Fruit fly (Drosophila melanogaster): ENCODE measurements around the gene CG31869.

Gene CG31869

dm6 chr2L:10781252-10781651 lies 19.7 kb downstream of the CG31869 start:
- TF ChIP-seq EcR (GFP tag; optimal IDR thresholded peaks at IDR 0.05) = no peak
- no peak for TF ChIP-seq D1 (tag; optimal IDR thresholded peaks at IDR 0.05)

dm6 chr2L:10774041-10774440 lies 26.9 kb downstream of the CG31869 start:
- peak; percentile 42; the same call in 1 of the 2 replicates for TF ChIP-seq CG12605 (GFP tag; IDR thresholded peaks at IDR 0.05)
- TF ChIP-seq CG17806 (tag; optimal IDR thresholded peaks at IDR 0.05) = no peak
- peak; percentile 33; the same call in 1 of the 3 replicates for TF ChIP-seq CG4496 (GFP tag; IDR thresholded peaks at IDR 0.05)
- no peak for TF ChIP-seq Pif1A (GFP tag; optimal IDR thresholded peaks at IDR 0.05)

DNA sequence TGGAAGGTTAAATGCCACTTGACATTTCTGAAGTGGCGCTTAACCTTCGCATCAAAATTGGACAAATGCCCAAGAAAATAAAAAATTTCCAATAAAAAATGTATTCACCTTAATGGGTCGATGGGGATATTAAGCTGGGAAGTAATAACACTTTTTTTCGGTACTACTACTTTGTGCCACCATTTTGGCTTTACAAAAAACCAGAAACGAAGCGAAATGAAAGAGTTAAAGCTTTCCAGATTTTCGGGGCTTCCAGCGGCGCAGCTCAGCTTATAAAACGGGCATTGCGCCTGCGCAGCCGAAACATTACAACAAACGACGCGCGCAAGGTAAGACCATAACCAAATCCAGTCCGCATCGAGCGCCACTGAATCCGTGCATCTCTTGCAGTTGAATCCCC lies 30.3 kb downstream of the CG31869 start, which contains the start of gene CG17127:
Gene CG17127 (plus strand): TSS at position 301 of the 400 bp plus-strand sequence.
- TF ChIP-seq CG12605 (GFP tag; IDR thresholded peaks at IDR 0.05) (no peak), CG14655 (GFP tag; optimal IDR thresholded peaks at IDR 0.05) (no peak), CG15710 (tag; optimal IDR thresholded peaks at IDR 0.05) (no peak), CG17806 (tag; optimal IDR thresholded peaks at IDR 0.05) (no peak), Ets98B (GFP tag; IDR thresholded peaks at IDR 0.05) (no peak; the same call in 1 of the 2 replicates), CG4496 (GFP tag; IDR thresholded peaks at IDR 0.05) (no peak), CG13204 (GFP tag; optimal IDR thresholded peaks at IDR 0.05) (no peak), Snoo (tag; optimal IDR thresholded peaks at IDR 0.05) (no peak), CG8301 (tag; optimal IDR thresholded peaks at IDR 0.05) (no peak), Pif1B (GFP tag; optimal IDR thresholded peaks at IDR 0.05) (no peak), CG9948 (tag; optimal IDR thresholded peaks at IDR 0.05) (no peak), CG32121 (GFP tag; IDR thresholded peaks at IDR 0.05) (no peak), D1 (tag; optimal IDR thresholded peaks at IDR 0.05) (no peak), CG10348 (GFP tag; IDR thresholded peaks at IDR 0.05) (no peak), CG34367 (tag; optimal IDR thresholded peaks at IDR 0.05) (no peak)

DNA sequence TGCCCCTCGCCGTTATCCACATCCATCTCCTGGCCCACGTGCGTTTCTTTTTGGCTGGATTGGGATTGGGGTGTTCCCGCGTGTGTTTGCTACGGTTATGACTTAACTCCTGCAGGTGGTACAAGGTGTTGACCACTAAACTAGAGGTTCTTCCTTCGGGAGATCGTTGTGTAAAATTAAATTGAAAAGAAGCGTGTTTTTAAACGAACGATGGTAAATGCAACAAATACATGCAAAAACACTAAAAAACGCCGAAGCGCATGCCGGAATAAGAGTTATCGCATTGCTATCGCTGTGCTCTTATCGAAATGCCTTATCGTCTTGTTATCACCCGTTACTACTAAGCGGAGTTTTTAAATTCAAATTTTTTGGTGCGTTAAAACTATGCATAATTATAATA lies 31.2 kb downstream of the CG31869 start, which contains the start of gene CG6724:
Gene CG6724 (minus strand): TSS at position 245 of the 400 bp plus-strand sequence.
- TF ChIP-seq fd96Ca (GFP tag; IDR thresholded peaks at IDR 0.05) = no peak
- no peak for TF ChIP-seq CG17806 (tag; optimal IDR thresholded peaks at IDR 0.05)
- TF ChIP-seq rn (GFP tag; IDR thresholded peaks at IDR 0.05) = no peak
- no peak for TF ChIP-seq D1 (tag; optimal IDR thresholded peaks at IDR 0.05)
- no peak for TF ChIP-seq CG34367 (tag; optimal IDR thresholded peaks at IDR 0.05)
- no peak for TF ChIP-seq Snoo (tag; optimal IDR thresholded peaks at IDR 0.05)
- TF ChIP-seq gl (tag; optimal IDR thresholded peaks at IDR 0.05) = no peak
- no peak for TF ChIP-seq Ets98B (GFP tag; IDR thresholded peaks at IDR 0.05)
- no peak for TF ChIP-seq Pif1A (GFP tag; optimal IDR thresholded peaks at IDR 0.05)

DNA sequence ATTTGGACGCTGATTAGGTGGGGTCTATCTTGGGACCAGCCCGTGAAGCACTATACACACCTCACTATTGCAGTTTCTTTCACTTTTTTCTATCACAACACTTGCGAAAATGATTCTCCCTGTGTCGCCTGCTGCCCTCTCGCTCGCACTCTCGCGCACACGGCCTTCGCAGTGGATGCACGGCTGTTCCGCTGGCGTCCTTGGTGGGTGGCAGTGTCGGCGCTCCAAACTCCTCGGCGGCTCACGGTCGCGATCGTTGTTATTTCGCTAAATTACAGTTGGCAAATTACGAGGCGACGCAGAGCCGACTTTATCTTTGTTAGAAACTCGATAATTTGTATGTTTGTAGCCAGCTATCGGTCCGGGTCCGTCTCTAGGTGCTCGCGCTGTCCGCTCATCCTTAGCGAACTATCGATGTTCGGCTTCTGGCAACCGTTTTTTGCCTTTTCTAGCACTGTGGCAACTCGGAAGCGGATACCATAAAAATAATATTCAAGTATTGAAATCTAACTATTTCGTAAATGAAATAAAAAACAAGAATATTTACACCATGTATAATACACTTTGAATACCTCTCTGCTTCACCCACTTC lies 33.2 kb downstream of the CG31869 start, which contains the start of gene Ubc2:
Gene Ubc2 (minus strand): TSS at position 410 of the 592 bp plus-strand sequence.
- peak; percentile 49; the same call in 2 of the 3 replicates for TF ChIP-seq CG4496 (GFP tag; IDR thresholded peaks at IDR 0.05)
- no peak for TF ChIP-seq EcR (GFP tag; optimal IDR thresholded peaks at IDR 0.05)

- TF ChIP-seq CG8301 (tag; optimal IDR thresholded peaks at IDR 0.05) (peak; percentile 12), CG17806 (tag; optimal IDR thresholded peaks at IDR 0.05) (peak; percentile 35), CG12605 (GFP tag; IDR thresholded peaks at IDR 0.05) (no peak), CG9948 (tag; optimal IDR thresholded peaks at IDR 0.05) (peak; percentile 34), CG34367 (tag; optimal IDR thresholded peaks at IDR 0.05) (no peak), Pif1B (GFP tag; optimal IDR thresholded peaks at IDR 0.05) (peak; percentile 13), CG8159 (tag; optimal IDR thresholded peaks at IDR 0.05) (peak; percentile 61), Ets98B (GFP tag; IDR thresholded peaks at IDR 0.05) (0 out of 2 replicates have a peak, but pooled peaks have one; percentile 13), CG15710 (tag; optimal IDR thresholded peaks at IDR 0.05) (peak; percentile 30)
Observed at dm6 chr2L:10760422-10761166, 40.3 kb downstream of the CG31869 start, which contains the start of gene CG6495. CG6495 (plus strand) TSS chr2L:10761116.

- TF ChIP-seq fd96Ca (GFP tag; IDR thresholded peaks at IDR 0.05) = peak; percentile 63; the same call in 2 of the 3 replicates
- peak; percentile 58 for TF ChIP-seq CG17806 (tag; optimal IDR thresholded peaks at IDR 0.05)
- TF ChIP-seq CG15710 (tag; optimal IDR thresholded peaks at IDR 0.05) = peak; percentile 31
- TF ChIP-seq CG8301 (tag; optimal IDR thresholded peaks at IDR 0.05) = peak; percentile 37
- no peak for TF ChIP-seq Snoo (tag; optimal IDR thresholded peaks at IDR 0.05)
- TF ChIP-seq Pif1B (GFP tag; optimal IDR thresholded peaks at IDR 0.05) = peak; percentile 61
- TF ChIP-seq Pif1A (GFP tag; optimal IDR thresholded peaks at IDR 0.05) = peak; percentile 27
- TF ChIP-seq CG9948 (tag; optimal IDR thresholded peaks at IDR 0.05) = peak; percentile 42
- TF ChIP-seq D1 (tag; optimal IDR thresholded peaks at IDR 0.05) = no peak
- TF ChIP-seq CG34367 (tag; optimal IDR thresholded peaks at IDR 0.05) = peak; percentile 58
- TF ChIP-seq CG10348 (GFP tag; IDR thresholded peaks at IDR 0.05) = no peak
- TF ChIP-seq Ets98B (GFP tag; IDR thresholded peaks at IDR 0.05) = peak; percentile 14; the same call in 1 of the 2 replicates
- peak; percentile 67 for TF ChIP-seq CG8159 (tag; optimal IDR thresholded peaks at IDR 0.05)
- no peak for TF ChIP-seq CG14655 (GFP tag; optimal IDR thresholded peaks at IDR 0.05)
Observed at dm6 chr2L:10759624-10760023, 41.3 kb downstream of the CG31869 start.
